Fruit fly (Drosophila melanogaster) whole organism, adult: ENCODE results near the gene eIF3i.

Source experiments
- CG11617 ChIP-seq: fragments of 200-800 bp; sonication (Bioruptor generic); optimal IDR thresholded peaks from 2 replicates; lab custom pipeline; 2017; ENCODE audit warnings: mild to moderate bottlenecking, missing biosample characterization, missing genetic modification reagents, missing genetic modification characterization
- CG14711 ChIP-seq: fragments of 200-800 bp; sonication (Bioruptor generic); optimal IDR thresholded peaks from 2 replicates; lab custom pipeline; 2018; ENCODE audit warnings: missing biosample characterization, mild to moderate bottlenecking, missing genetic modification characterization, moderate library complexity
- CG5204 ChIP-seq: fragments of 200-800 bp; sonication (Bioruptor generic); optimal IDR thresholded peaks from 2 replicates; lab custom pipeline; 2016; ENCODE audit warnings: missing biosample characterization, missing genetic modification characterization
- CG7101 ChIP-seq: fragments of 200-800 bp; sonication (Bioruptor generic); optimal IDR thresholded peaks from 2 replicates; lab custom pipeline; 2018; ENCODE audit warnings: missing biosample characterization, mild to moderate bottlenecking, missing genetic modification characterization, moderate library complexity
- Clk ChIP-seq: fragments of 200-800 bp; sonication (Bioruptor generic); optimal IDR thresholded peaks from 2 replicates; lab custom pipeline; 2017; ENCODE audit warnings: missing biosample characterization, missing genetic modification characterization
- Crg-1 ChIP-seq: fragments of 200-800 bp; sonication (Bioruptor generic); optimal IDR thresholded peaks from 2 replicates; lab custom pipeline; 2016; ENCODE audit warnings: missing biosample characterization, missing genetic modification characterization
- tj ChIP-seq: fragments of 200-800 bp; sonication (Bioruptor generic); optimal IDR thresholded peaks from 3 replicates; lab custom pipeline; 2017; ENCODE audit warnings: missing biosample characterization, mild to moderate bottlenecking, missing genetic modification characterization, moderate library complexity
- toe ChIP-seq: fragments of 200-800 bp; sonication (Bioruptor generic); optimal IDR thresholded peaks from 2 replicates; lab custom pipeline; 2016; ENCODE audit warnings: missing biosample characterization, missing genetic modification characterization

- TF ChIP-seq Crg-1 (GFP tag; lab: Kevin White, UChicago): peak; percentile 52
- peak; percentile 82 for TF ChIP-seq toe (GFP tag; lab: Kevin White, UChicago)
- peak; percentile 49 for TF ChIP-seq tj
- no peak for TF ChIP-seq CG5204
- peak; percentile 73 for TF ChIP-seq CG11617
- peak; percentile 20 for TF ChIP-seq Clk (GFP tag; lab: Kevin White, UChicago)
- TF ChIP-seq CG7101 (tag; lab: Kevin White, UChicago): peak; percentile 73
- TF ChIP-seq CG14711 (tag; lab: Kevin White, UChicago): peak; percentile 58
Measured at dm6 chr2L:5010784-5011260, 43.2 kb upstream of the eIF3i start, which contains the start of the genes CG31917, Tfb5 and SelT.
